Worm (Caenorhabditis elegans) whole organism, L4/young adult: ENCODE measurements around the gene R05G6.3.
A peak's percentile ranks its signal among the peaks of the same experiment; 100 is the strongest.

ENCODE experiments used
- W03F9.2 ChIP-seq: fragments of 150-350 bp; optimal IDR thresholded peaks from 2 replicates; lab custom pipeline; 2014; ENCODE audit warnings: missing biosample characterization, missing genetic modification characterization
- dao-5 ChIP-seq: sonication (generic microtip); optimal IDR thresholded peaks from 2 replicates; lab custom pipeline; 2016; ENCODE audit warnings: missing genotype, missing genetic modification characterization, moderate library complexity, missing compliant biosample characterization
- him-1 ChIP-seq: sonication (generic microtip); optimal IDR thresholded peaks from 2 replicates; lab custom pipeline; 2016; ENCODE audit warnings: missing genotype, missing genetic modification reagents, missing genetic modification characterization, missing compliant biosample characterization

DNA sequence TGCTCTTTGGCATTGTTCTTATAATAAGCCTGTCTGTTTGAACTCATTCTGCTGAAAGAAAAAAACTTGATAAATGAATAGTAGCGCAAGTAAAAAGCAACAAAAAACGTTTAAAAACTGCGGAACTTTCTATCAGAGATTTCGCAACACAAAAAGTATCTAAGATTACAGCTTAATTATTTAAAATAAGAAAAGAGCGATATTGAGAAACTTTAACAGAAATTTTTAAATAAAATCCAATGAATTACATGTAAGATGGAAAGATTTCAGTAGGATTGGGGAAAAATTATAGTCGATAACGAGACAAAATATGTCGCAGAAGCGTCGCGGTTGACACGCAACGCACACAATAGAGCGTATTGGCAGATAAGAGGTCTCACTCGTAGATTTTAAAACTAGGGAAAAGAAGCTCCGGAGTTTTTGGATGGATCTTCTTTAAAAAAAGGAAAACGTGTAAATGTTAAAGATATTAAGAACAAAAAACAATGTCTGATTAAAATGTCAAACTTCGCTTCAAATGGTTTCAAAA lies 45.3 kb downstream of the R05G6.3 start, which contains the start of gene ima-3:
- TF ChIP-seq him-1 (no peak), W03F9.2 (peak; percentile 27), dao-5 (no peak)
